Worm (Caenorhabditis elegans): Measurements from ENCODE around the gene fbxa-1.

Gene fbxa-1

ce11 chrIII:2308026-2308425 is at the start of gene fbxa-1, which contains the start of gene Y54F10BM.20:
Gene fbxa-1 (minus strand): TSS chrIII:2308126.
Gene Y54F10BM.20 (plus strand): TSS chrIII:2308256.
- TF ChIP-seq tbx-2 (tag; optimal IDR thresholded peaks at IDR 0.05): no peak

DNA sequence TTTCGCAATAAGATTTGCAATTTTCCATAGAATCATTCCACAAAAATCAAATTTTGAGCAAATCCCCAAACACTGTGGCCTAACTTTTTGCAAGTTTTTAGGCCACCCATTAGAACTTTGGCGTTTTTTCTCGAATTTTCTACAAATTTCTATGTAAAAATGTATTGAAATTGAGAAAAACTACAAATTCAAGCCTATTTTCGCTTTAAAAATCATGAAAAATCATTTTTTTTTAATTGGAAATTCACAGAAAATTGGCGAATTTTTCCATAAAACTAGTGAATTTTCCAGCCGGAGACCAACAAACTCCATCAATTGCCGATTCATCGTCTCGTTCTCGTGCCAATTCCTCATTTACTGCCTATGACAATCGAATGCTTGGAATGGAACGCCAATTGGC is 42.0 kb upstream of the fbxa-1 start:
- no peak for TF ChIP-seq fkh-10 (GFP tag; optimal IDR thresholded peaks at IDR 0.05)
- TF ChIP-seq daf-12 (tag; optimal IDR thresholded peaks at IDR 0.05): no peak
- no peak for TF ChIP-seq mdl-1 (tag; optimal IDR thresholded peaks at IDR 0.05)
- TF ChIP-seq ama-1 (optimal IDR thresholded peaks at IDR 0.05): no peak
- no peak for TF ChIP-seq nhr-12 (tag; optimal IDR thresholded peaks at IDR 0.05)
- TF ChIP-seq mml-1 (tag; optimal IDR thresholded peaks at IDR 0.05): no peak
- no peak for TF ChIP-seq egl-27 (tag; optimal IDR thresholded peaks at IDR 0.05)
- no peak for TF ChIP-seq nhr-237 (tag; optimal IDR thresholded peaks at IDR 0.05)
- TF ChIP-seq elt-2 (tag; optimal IDR thresholded peaks at IDR 0.05): no peak
- TF ChIP-seq snpc-4 (tag; optimal IDR thresholded peaks at IDR 0.05): no peak
- no peak for TF ChIP-seq fkh-2 (tag; optimal IDR thresholded peaks at IDR 0.05)
- no peak for TF ChIP-seq nhr-67 (tag; optimal IDR thresholded peaks at IDR 0.05)
- TF ChIP-seq sea-2 (GFP tag; optimal IDR thresholded peaks at IDR 0.05): no peak
- TF ChIP-seq nhr-43 (tag; optimal IDR thresholded peaks at IDR 0.05; ENCODE audit: poor library complexity, severe bottlenecking): no peak
- no peak for TF ChIP-seq nhr-23 (tag; optimal IDR thresholded peaks at IDR 0.05)
- TF ChIP-seq ceh-82 (tag; optimal IDR thresholded peaks at IDR 0.05): no peak
- TF ChIP-seq pqm-1 (tag; optimal IDR thresholded peaks at IDR 0.05): no peak

ce11 chrIII:2347291-2347690 is 39.4 kb upstream of the fbxa-1 start, which contains the start of gene gip-1:
Gene gip-1 (plus strand): TSS chrIII:2347591.
- TF ChIP-seq hmg-11 (tag; optimal IDR thresholded peaks at IDR 0.05): no peak
- no peak for TF ChIP-seq aly-2 (tag; optimal IDR thresholded peaks at IDR 0.05)
- no peak for TF ChIP-seq nhr-25 (tag; optimal IDR thresholded peaks at IDR 0.05)
- no peak for TF ChIP-seq tbx-2 (tag; optimal IDR thresholded peaks at IDR 0.05)
- no peak for TF ChIP-seq nhr-28 (tag; optimal IDR thresholded peaks at IDR 0.05)
- TF ChIP-seq ceh-82 (tag; optimal IDR thresholded peaks at IDR 0.05): no peak
- TF ChIP-seq nhr-237 (tag; optimal IDR thresholded peaks at IDR 0.05): no peak

DNA sequence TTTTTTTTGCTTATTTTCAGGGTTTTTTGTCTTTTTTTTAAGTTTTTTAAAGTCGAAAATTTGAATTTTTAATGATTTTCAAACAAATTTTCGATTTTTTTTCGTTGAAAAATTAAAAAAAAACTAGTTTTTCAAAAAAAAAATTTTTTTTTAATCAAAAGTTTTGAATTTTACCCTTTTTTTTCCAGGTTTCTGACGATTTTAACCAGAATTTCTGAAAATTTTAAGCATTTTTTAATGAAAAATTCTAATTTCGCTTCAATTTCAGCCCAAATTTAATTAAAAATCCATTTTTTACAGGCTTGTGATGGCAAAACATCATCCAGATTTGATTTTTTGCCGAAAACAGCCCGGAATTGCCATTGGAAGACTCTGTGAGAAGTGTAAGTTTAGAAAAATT is 35.3 kb upstream of the fbxa-1 start, which contains the start of gene phf-5:
phf-5 (plus strand) TSS at position 301 of the 400 bp plus-strand sequence.
- TF ChIP-seq ceh-82 (tag; optimal IDR thresholded peaks at IDR 0.05): no peak
- no peak for TF ChIP-seq nhr-67 (tag; optimal IDR thresholded peaks at IDR 0.05)
- TF ChIP-seq sea-2 (GFP tag; optimal IDR thresholded peaks at IDR 0.05): no peak
- TF ChIP-seq pqm-1 (tag; optimal IDR thresholded peaks at IDR 0.05): no peak
- no peak for TF ChIP-seq nhr-23 (tag; optimal IDR thresholded peaks at IDR 0.05)
- no peak for TF ChIP-seq nhr-25 (tag; optimal IDR thresholded peaks at IDR 0.05)
- TF ChIP-seq nhr-28 (tag; optimal IDR thresholded peaks at IDR 0.05): no peak
- no peak for TF ChIP-seq ceh-9 (tag; optimal IDR thresholded peaks at IDR 0.05)
- no peak for TF ChIP-seq eor-1 (tag; optimal IDR thresholded peaks at IDR 0.05)
- TF ChIP-seq pha-4 (tag; optimal IDR thresholded peaks at IDR 0.05): no peak
- TF ChIP-seq ZK546.5 (tag; optimal IDR thresholded peaks at IDR 0.05): no peak
- TF ChIP-seq mml-1 (tag; optimal IDR thresholded peaks at IDR 0.05): no peak
- no peak for TF ChIP-seq fos-1 (tag; optimal IDR thresholded peaks at IDR 0.05)

ce11 chrIII:2331033-2331625 is 23.2 kb upstream of the fbxa-1 start, which contains the start of the genes Y54F10BM.13 and ppm-1.D:
Gene Y54F10BM.13 (minus strand): TSS chrIII:2331083.
Gene ppm-1.D (plus strand): TSS chrIII:2331572.
- no peak for TF ChIP-seq pha-4 (tag; optimal IDR thresholded peaks at IDR 0.05)
- no peak for TF ChIP-seq nhr-12 (tag; optimal IDR thresholded peaks at IDR 0.05)
- TF ChIP-seq zag-1 (tag; optimal IDR thresholded peaks at IDR 0.05): no peak
- TF ChIP-seq lin-39 (tag; optimal IDR thresholded peaks at IDR 0.05): peak; percentile 2
- TF ChIP-seq pqm-1 (tag; optimal IDR thresholded peaks at IDR 0.05): no peak
- TF ChIP-seq hmg-11 (tag; optimal IDR thresholded peaks at IDR 0.05): peak; percentile 8
- TF ChIP-seq lin-15B (tag; optimal IDR thresholded peaks at IDR 0.05): peak; percentile 73
- TF ChIP-seq R02D3.7 (tag; optimal IDR thresholded peaks at IDR 0.05): no peak
- no peak for TF ChIP-seq elt-3 (tag; optimal IDR thresholded peaks at IDR 0.05)
- TF ChIP-seq skn-1 (tag; optimal IDR thresholded peaks at IDR 0.05): no peak
- TF ChIP-seq nhr-76 (tag; optimal IDR thresholded peaks at IDR 0.05): no peak
- no peak for TF ChIP-seq elt-1 (tag; optimal IDR thresholded peaks at IDR 0.05)
- no peak for TF ChIP-seq unc-39 (tag; optimal IDR thresholded peaks at IDR 0.05)
- TF ChIP-seq fkh-2 (tag; optimal IDR thresholded peaks at IDR 0.05): no peak
- peak; percentile 30 for TF ChIP-seq nfya-1 (tag; optimal IDR thresholded peaks at IDR 0.05; ENCODE audit: insufficient read depth)
- no peak for TF ChIP-seq lsy-12 (tag; optimal IDR thresholded peaks at IDR 0.05)
- no peak for TF ChIP-seq nhr-11 (tag; optimal IDR thresholded peaks at IDR 0.05)
- TF ChIP-seq daf-12 (tag; optimal IDR thresholded peaks at IDR 0.05): no peak

Measured in whole organism, L3 larva.